Worm (Caenorhabditis elegans): Measurements from ENCODE around the gene clc-7.

ce11 chrX:5120807-5121206 lies 52.9 kb downstream of the clc-7 start:
- TF ChIP-seq nhr-28 (tag; optimal IDR thresholded peaks at IDR 0.05): no peak
- TF ChIP-seq hlh-1 (tag; optimal IDR thresholded peaks at IDR 0.05): no peak
- no peak for TF ChIP-seq nhr-237 (tag; optimal IDR thresholded peaks at IDR 0.05)
- no peak for TF ChIP-seq unc-120 (tag; optimal IDR thresholded peaks at IDR 0.05; ENCODE audit: poor library complexity, severe bottlenecking)
- no peak for TF ChIP-seq elt-1 (tag; optimal IDR thresholded peaks at IDR 0.05; ENCODE audit: borderline replicate concordance, insufficient read depth)
- no peak for TF ChIP-seq lin-32 (GFP tag; optimal IDR thresholded peaks at IDR 0.05)
- no peak for TF ChIP-seq lin-13 (tag; optimal IDR thresholded peaks at IDR 0.05)
- TF ChIP-seq elt-3 (tag; optimal IDR thresholded peaks at IDR 0.05): no peak
- TF ChIP-seq unc-62 (GFP tag; optimal IDR thresholded peaks at IDR 0.05): no peak

Measured in whole organism, mixed stage, embryonic.